Fruit fly (Drosophila melanogaster): ENCODE data around the gene Spase22-23.

The Spase22-23 gene

DNA sequence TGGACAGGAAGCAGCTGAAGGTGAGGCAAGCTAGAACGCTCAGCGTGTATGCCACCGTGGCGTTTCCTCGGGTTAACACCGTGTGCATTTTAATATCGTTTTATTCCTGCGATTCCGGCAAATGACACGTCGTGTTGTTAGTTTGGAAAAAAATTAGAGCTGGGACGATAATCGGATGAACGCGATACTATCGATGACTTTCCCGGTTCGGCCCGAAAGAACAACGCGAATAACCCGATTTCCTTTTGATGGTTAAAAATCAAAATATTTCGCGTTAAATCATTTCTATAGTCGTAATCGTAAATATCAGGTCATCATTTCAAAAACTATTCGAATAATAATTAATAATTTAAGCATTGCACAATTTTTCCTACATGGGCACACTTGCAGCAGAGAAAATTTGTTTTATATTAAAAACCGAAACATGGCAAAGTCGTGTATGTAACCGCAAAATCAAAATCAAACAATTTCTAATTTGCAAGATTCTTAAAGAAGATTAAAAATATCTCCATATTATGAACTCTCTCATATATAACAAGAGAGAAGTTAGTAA, at the start of gene Spase22-23:
TSS of gene Spase22-23 (minus strand) at position 166 of the 553 bp plus-strand sequence.
- TF ChIP-seq noc (tag; optimal IDR thresholded peaks at IDR 0.05), result no peak

dm6 chr3R:24279291-24279690, 49.5 kb upstream of the Spase22-23 start, which contains the start of gene shps:
Gene shps (plus strand): TSS chr3R:24279572.
- TF ChIP-seq noc (tag; optimal IDR thresholded peaks at IDR 0.05), result no peak

DNA sequence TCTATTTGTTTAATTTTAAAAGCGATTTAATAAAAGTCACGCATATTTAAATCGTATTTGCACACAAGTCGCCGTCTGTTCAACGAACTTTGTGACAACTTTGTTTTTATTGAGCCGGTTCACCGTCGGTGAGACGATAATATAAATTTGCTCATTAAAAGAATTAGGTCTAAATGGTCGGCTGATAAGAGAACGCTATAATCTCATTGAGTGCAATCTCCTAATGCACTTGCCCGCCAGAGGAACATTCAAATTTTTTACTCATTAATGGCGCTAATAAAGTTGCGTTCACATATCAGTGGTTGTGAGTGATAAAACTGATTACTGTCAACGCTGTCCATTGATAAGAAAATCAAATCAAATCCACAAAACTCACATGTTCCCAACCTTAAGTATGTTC, 48.9 kb upstream of the Spase22-23 start:
- TF ChIP-seq noc (tag; optimal IDR thresholded peaks at IDR 0.05), result no peak

DNA sequence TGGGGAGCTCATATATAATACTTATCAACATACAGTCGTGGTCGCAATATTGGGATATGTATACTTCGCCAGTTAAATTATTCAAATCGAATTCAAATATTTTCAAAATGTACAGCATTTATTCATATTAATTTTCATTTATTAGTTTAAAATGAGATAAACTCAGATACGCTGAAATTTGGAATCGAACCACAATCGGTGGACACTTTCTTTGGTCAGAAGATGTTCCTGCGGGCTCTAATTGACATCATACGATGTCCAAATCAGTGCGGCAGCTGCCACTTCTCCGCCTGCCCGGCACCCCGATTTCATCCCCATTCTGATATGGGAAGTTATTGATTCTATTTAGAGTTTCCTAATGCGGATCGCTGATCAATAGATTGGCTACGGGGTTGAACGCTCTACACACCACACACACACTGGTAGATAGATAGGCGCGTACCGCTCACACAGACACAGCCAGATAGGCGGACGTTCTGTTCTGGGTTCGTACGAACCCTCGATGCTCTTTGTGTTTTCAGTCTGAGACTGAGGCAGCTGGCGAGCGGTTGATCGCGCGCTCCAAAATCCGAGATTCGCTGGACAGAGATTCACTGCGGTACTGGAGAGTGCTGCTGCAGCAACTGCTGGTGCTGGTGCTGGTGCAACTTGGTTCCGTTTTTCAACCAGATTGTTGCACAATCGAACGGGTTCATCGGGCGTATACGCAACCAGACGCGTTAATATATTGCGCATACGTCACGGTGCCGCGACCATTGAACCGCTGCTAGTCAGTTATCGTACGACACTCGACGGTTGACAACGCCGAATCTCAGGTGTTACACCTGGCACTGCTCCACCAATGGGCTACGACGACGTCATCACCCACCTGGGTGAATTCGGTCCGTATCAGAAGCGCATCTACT, 46.5 kb upstream of the Spase22-23 start, which contains the start of gene Orct:
TSS of gene Orct (plus strand) at position 157 of the 905 bp plus-strand sequence.
- peak; percentile 96 for TF ChIP-seq noc (tag; optimal IDR thresholded peaks at IDR 0.05)

DNA sequence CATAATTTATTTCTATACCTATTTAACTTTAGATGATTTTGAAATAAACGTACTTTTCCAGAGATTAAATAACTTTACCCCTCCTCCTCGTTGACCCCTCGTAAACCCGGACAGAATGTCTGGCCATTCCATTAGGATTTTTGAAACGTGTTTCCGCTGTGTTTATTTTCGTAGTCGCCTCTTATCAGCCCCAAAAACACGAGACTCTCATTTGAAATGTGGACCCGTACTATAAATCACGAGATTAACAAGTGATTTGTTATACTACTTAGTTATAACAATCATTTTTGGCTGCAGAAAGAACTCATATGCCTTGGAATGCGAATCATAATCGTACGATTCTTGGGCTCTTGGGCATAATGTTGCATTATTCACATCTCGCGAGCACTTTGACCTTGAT, 45.6 kb upstream of the Spase22-23 start:
- TF ChIP-seq noc (tag; optimal IDR thresholded peaks at IDR 0.05), result no peak

DNA sequence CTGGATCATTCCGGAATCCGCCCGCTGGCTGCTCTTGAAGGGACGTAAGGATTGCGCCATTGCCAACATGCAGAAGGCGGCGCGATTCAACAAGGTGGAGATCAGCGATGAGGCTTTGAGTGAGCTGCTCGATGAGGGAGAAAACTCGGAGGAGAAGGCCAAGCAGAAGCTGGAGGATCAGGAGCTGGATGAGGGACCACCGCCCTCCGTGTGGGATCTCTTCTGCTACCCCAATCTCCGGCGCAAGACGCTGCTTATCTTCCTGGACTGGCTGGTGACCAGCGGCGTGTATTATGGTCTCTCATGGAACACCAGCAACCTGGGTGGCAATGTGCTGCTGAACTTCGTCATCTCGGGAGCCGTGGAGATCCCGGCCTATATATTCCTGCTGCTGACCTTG, 44.4 kb upstream of the Spase22-23 start:
- TF ChIP-seq noc (tag; optimal IDR thresholded peaks at IDR 0.05), result no peak

DNA sequence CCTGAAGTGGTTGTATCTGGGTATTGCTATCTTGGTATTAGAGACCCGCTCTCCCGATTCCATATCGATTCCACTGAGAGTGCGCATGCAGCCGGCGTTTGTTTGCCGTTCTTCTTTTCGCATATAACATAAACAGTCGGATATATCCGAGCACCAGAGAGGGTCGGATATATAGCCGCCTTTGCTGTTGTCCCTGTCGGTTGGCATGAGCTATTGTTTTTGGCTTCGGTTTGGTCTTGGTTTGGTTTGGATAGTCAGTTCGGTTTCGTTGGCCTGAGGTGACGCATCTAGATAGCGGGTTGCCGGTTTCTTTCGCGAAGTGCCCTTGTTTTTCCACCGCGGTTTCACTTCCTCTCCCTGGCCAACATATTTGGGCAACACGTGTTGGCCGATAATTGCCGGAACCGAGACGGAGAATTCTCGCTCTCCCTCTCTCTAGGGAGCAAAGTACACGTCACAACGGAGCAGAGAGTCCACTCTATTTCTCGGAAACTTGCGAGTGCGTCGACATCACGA, 43.0 kb upstream of the Spase22-23 start, which contains the start of gene Orct2:
TSS of gene Orct2 (plus strand) at position 255 of the 516 bp plus-strand sequence.
- peak; percentile 50 for TF ChIP-seq noc (tag; optimal IDR thresholded peaks at IDR 0.05)

dm6 chr3R:24272232-24272631, 42.4 kb upstream of the Spase22-23 start:
- TF ChIP-seq noc (tag; optimal IDR thresholded peaks at IDR 0.05), result no peak

DNA sequence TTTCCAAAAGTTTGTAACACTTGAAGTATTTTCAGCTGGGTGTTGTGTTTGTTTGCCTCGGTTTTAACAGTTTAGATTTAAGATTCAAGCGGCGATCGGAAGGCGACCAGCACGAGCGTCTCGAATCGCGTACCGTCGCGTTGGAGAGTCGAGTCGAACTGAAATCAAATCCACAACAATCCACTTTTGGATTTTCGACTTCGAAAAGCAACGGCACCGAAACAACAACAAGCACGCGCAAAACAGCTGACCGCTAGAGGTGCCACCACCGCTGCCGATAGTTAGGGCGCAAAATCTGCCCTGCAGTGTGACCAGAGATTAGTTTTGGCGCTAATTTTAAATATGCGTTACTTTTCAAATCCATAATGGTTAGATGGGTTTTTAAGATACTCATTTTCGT, 41.2 kb upstream of the Spase22-23 start, which contains the start of gene jar:
TSS of gene jar (minus strand) at position 163 of the 400 bp plus-strand sequence.
- TF ChIP-seq noc (tag; optimal IDR thresholded peaks at IDR 0.05), result peak; percentile 39

DNA sequence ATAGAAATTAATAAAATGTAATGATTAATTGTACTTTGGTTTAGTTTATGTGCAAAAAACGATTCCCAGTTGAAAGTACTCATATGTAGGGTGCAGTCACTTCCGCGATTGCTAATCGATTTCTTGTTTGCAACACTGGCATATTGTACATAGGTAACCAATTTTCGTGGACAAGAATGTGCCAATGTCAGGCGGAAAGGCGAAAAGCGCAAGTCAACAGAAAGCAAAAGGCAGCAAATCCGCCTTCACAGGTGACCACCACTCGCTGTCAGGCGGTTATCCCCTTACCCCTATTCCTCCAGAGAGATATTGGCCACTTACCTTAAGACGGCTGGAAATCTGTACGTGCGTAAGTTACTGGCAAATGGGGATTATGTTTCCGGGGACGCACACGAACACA, 40.7 kb upstream of the Spase22-23 start:
- TF ChIP-seq noc (tag; optimal IDR thresholded peaks at IDR 0.05), result no peak

DNA sequence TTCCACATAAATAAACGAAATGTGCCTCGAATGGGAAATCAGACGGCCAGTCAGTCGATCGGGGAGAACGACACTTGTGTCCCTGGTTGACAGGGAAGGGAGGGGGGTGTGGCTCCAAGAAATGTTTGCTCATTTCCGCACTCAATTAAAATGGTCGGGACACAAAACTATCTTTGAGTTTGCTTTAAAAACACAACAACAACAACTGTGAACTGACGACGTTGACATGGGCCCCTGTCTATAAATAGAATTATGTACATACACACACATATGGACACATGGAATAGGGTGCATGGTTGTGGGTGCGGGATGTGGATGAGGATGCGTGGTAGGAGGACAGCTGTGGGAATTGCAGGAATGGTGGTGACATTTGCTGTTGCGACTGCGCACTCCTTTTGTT, 40.2 kb upstream of the Spase22-23 start:
- TF ChIP-seq noc (tag; optimal IDR thresholded peaks at IDR 0.05), result no peak

DNA sequence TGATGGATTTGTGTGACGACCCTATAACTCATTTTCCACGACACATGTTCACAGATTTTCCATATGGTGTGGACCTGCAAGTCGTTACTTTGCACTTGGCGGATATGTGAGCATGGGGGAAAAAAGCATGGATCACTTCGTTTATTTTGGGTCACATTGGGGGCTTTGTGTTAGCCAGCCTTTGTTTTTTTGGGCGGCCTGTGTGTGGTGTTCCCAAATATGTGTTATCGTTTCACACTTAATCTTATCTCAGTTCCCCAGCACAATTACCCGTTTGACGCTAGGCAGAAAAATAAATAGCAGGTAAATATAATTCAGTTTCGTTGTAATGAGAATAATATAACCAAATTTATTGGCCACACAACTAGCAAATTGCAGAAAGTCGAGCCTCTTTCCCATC, 38.5 kb upstream of the Spase22-23 start:
- TF ChIP-seq noc (tag; optimal IDR thresholded peaks at IDR 0.05), result peak; percentile 10

DNA sequence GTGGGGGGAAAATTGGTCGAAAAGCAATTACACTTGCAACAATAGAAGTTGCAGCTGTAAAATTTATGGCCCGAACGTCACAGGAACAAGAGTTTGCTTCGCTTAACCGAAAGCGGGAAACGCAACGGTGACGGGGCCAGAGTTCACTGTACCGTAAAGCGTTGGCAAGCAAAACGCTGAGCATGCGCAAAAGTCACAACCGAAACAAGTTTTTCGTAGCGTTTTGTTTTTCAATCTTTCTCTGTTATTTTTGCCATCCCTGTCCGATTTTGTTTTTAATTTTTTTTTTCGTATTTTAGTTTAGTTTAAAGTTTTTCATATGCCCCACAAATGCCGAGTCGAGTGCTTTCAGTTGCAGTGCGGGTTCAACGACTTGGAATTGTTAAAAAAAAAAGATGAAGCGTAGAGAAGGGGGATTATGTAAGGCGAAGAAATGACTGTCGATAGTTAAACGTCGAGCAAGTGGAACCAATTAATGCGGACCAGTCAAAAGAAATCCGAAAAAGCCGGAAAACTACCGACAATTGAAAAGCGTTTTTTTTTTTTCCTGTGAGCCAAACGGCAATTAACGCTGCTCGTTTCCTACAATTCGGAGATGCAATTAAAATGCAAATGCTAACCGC, 37.9 kb upstream of the Spase22-23 start:
- no peak for TF ChIP-seq noc (tag; optimal IDR thresholded peaks at IDR 0.05)

DNA sequence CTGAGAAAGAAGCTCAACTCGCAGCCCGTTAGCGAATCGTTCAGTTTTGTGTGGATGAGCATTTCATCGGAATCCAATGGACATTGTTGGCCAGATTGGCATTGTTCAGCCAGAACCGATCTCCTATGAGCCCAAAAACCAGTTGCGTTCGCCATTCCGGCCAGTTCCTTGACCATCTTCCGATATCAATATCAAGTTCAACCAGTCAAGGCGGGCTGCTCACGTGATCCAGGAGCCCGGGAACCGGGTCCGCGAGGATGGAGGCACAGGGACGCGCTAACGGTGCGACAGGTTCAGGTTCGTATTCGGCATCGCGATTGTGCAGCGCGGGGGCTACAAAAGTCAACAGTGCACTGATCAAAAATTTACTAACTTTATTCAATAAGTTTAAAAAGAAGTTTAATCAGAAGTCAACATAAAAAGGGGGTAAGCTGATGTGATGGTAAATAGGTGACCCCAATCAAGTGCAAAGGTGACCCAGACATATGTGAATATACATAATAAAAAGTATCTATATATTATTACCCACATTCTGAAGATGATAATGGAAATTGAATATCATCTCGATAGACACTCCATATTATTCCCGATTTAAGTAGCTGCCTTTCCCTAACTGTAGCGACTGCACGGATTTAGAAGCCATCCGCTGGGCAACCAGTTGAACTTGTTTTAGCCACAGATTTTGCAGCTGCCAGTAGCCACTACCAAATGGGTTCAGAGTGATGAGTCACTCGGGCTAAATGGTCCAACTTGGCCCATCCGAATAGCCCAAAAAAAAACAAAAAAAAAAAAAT, 37.1 kb upstream of the Spase22-23 start:
- no peak for TF ChIP-seq noc (tag; optimal IDR thresholded peaks at IDR 0.05)

All from whole organism, larva.